Worm (Caenorhabditis elegans) whole organism, L3 larva: Measurements from ENCODE around the gene F35F10.14.

Experiments used
- R02D3.7 ChIP-seq: fragments of 150-350 bp; optimal IDR thresholded peaks from 2 replicates; lab custom pipeline; 2014; ENCODE audit warnings: missing biosample characterization, missing genetic modification characterization
- aly-2 ChIP-seq: fragments of 150-350 bp; optimal IDR thresholded peaks from 2 replicates; lab custom pipeline; 2014; ENCODE audit warnings: missing biosample characterization, missing genetic modification characterization
- ama-1 ChIP-seq: fragments of 150-350 bp; optimal IDR thresholded peaks from 2 replicates; lab custom pipeline; 2018
- ceh-28 ChIP-seq: fragments of 150-350 bp; optimal IDR thresholded peaks from 2 replicates; lab custom pipeline; 2014; ENCODE audit warnings: missing biosample characterization, missing genetic modification reagents, missing genetic modification characterization
- ceh-82 ChIP-seq: fragments of 150-350 bp; optimal IDR thresholded peaks from 2 replicates; lab custom pipeline; 2014; ENCODE audit warnings: missing biosample characterization, missing genetic modification characterization
- ceh-9 ChIP-seq: sonication (generic microtip); optimal IDR thresholded peaks from 2 replicates; lab custom pipeline; 2018; ENCODE audit warnings: missing biosample characterization, missing genetic modification characterization
- daf-12 ChIP-seq: fragments of 150-350 bp; optimal IDR thresholded peaks from 2 replicates; lab custom pipeline; 2014; ENCODE audit warnings: missing biosample characterization, missing genetic modification reagents, missing genetic modification characterization
- egl-5 ChIP-seq: fragments of 150-350 bp; optimal IDR thresholded peaks from 2 replicates; lab custom pipeline; 2017; ENCODE audit warnings: missing biosample characterization, missing genetic modification reagents, missing genetic modification characterization, inconsistent platforms
- elt-3 ChIP-seq, 3 experiments: fragments of 150-350 bp in 1 of 3; sonication (generic microtip) in 2 of 3; optimal IDR thresholded peaks; 2 replicates in 2 of 3; 4 replicates in 1 of 3; lab custom pipeline; 2014 to 2017; ENCODE audit warnings: missing biosample characterization in 3 of 3, missing genetic modification characterization in 3 of 3
- fkh-10 ChIP-seq: sonication (generic microtip); optimal IDR thresholded peaks from 2 replicates; lab custom pipeline; 2017; ENCODE audit warnings: missing biosample characterization, missing genetic modification reagents, missing genetic modification characterization
- fkh-2 ChIP-seq: fragments of 150-350 bp; optimal IDR thresholded peaks from 2 replicates; lab custom pipeline; 2014; ENCODE audit warnings: missing biosample characterization, missing genetic modification reagents, missing genetic modification characterization
- fos-1 ChIP-seq: fragments of 150-350 bp; optimal IDR thresholded peaks from 2 replicates; lab custom pipeline; 2014; ENCODE audit warnings: missing biosample characterization, missing genetic modification characterization
- hmg-11 ChIP-seq: sonication (generic microtip); optimal IDR thresholded peaks from 2 replicates; lab custom pipeline; 2016; ENCODE audit warnings: missing genetic modification characterization, missing compliant biosample characterization
- lin-39 ChIP-seq: fragments of 150-350 bp; optimal IDR thresholded peaks from 2 replicates; lab custom pipeline; 2018; ENCODE audit warnings: missing biosample characterization, missing genetic modification reagents, missing genetic modification characterization
- lsy-12 ChIP-seq: sonication (generic microtip); optimal IDR thresholded peaks from 2 replicates; lab custom pipeline; 2016; ENCODE audit warnings: mild to moderate bottlenecking, missing genetic modification characterization, missing compliant biosample characterization
- mdl-1 ChIP-seq: fragments of 150-350 bp; optimal IDR thresholded peaks from 2 replicates; lab custom pipeline; 2014; ENCODE audit warnings: missing biosample characterization, missing genetic modification characterization
- nfya-1 ChIP-seq: sonication (generic microtip); optimal IDR thresholded peaks from 2 replicates; lab custom pipeline; 2017; ENCODE audit warnings: missing genetic modification characterization, mild to moderate bottlenecking, missing compliant biosample characterization, antibody characterized with exemption, moderate library complexity; ENCODE audit not compliant: insufficient read depth
- nhr-12 ChIP-seq: fragments of 150-350 bp; optimal IDR thresholded peaks from 2 replicates; lab custom pipeline; 2014; ENCODE audit warnings: missing biosample characterization, missing genetic modification characterization
- nhr-23 ChIP-seq: fragments of 150-350 bp; optimal IDR thresholded peaks from 2 replicates; lab custom pipeline; 2014; ENCODE audit warnings: missing biosample characterization, missing genetic modification reagents, missing genetic modification characterization
- nhr-237 ChIP-seq: fragments of 150-350 bp; optimal IDR thresholded peaks from 2 replicates; lab custom pipeline; 2014; ENCODE audit warnings: missing biosample characterization, missing genetic modification characterization
- pha-4 ChIP-seq: fragments of 150-350 bp; optimal IDR thresholded peaks from 2 replicates; lab custom pipeline; 2014; ENCODE audit warnings: missing biosample characterization, missing genetic modification reagents, missing genetic modification characterization
- pqm-1 ChIP-seq: fragments of 150-350 bp; optimal IDR thresholded peaks from 2 replicates; lab custom pipeline; 2017; ENCODE audit warnings: missing biosample characterization, missing genetic modification characterization, inconsistent platforms
- skn-1 ChIP-seq: fragments of 150-350 bp; optimal IDR thresholded peaks from 2 replicates; lab custom pipeline; 2014; ENCODE audit warnings: missing biosample characterization, missing genetic modification characterization
- unc-39 ChIP-seq: sonication (generic microtip); optimal IDR thresholded peaks from 4 replicates; lab custom pipeline; 2017; ENCODE audit warnings: missing biosample characterization, missing genetic modification characterization
- unc-62 ChIP-seq: fragments of 150-350 bp; sonication (generic microtip); optimal IDR thresholded peaks from 4 replicates; lab custom pipeline; 2014; ENCODE audit warnings: missing biosample characterization, missing genetic modification reagents, missing genetic modification characterization
- ztf-11 ChIP-seq: fragments of 150-350 bp; optimal IDR thresholded peaks from 2 replicates; lab custom pipeline; 2014; ENCODE audit warnings: missing biosample characterization, missing genetic modification characterization

Gene F35F10.14

ce11 chrV:3279138-3279537, 40.8 kb downstream of the F35F10.14 start:
- no peak for TF ChIP-seq unc-39 (tag; lab: Kevin White, UChicago)
- no peak for TF ChIP-seq ceh-9
- TF ChIP-seq egl-5 (tag; lab: Kevin White, UChicago) = peak; percentile 26

DNA sequence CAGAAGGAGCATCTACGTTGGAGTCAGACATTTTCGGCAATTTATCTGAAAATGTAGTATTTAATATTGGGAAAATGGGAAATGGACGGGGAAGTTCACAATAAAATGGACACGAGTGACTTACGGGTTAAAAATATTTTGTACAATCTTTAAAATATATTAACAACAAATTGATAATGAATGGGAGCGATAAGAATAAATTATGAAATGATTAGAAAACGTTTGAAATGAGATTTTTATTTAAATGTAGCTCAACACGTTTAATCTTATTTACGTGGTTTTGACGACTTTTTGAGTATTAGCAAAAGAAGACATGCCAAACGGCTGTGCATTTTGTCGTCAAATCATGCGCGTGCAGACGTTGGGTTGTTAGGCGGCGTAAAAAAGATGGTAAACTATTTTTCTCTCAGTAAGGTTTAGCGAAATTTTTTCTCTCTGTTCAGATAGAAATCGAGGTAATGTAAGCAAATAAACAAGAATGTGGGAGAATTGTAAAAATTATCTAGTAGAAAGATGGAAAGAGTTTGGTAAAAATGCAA, 41.7 kb downstream of the F35F10.14 start, which contains the start of gene fbxa-64:
Gene fbxa-64, minus strand, starts transcription at position 51 of the 539 bp plus-strand sequence.
- TF ChIP-seq ceh-28 (tag; lab: Kevin White, UChicago) (no peak), hmg-11 (tag; lab: Kevin White, UChicago) (peak; percentile 29)

- TF ChIP-seq nhr-23 (no peak), lsy-12 (no peak), pha-4 (tag; lab: Kevin White, UChicago) (no peak), daf-12 (tag; lab: Kevin White, UChicago) (no peak), R02D3.7 (tag; lab: Kevin White, UChicago) (no peak), nhr-12 (tag; lab: Kevin White, UChicago) (no peak), fos-1 (tag; lab: Kevin White, UChicago) (no peak), egl-5 (tag; lab: Kevin White, UChicago) (peak; percentile 26), hmg-11 (tag; lab: Kevin White, UChicago) (no peak), ceh-82 (tag; lab: Kevin White, UChicago) (no peak), lin-39 (peak; percentile 32)
Measured at ce11 chrV:3276184-3276583, 43.7 kb downstream of the F35F10.14 start.

DNA sequence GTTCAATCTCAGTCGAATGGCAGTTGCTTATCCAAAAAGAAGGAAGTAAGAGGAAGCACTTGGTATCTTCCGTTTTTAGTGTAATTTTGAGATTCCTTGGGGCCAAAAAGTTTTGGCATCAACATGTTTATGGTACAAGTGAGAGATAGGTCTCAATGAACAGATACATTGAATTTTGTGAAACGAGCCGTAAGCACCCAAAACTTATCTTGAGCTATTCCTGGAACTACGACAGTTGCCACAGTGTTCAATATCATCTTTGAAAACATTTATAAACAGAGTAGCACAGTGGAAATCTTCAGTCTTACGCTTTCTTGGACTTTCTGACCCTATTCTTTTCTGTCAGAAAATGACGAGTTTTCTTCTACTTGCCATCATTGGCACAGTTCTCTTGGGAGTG, 44.9 kb downstream of the F35F10.14 start, which contains the start of gene T28A11.3:
Gene T28A11.3, plus strand, starts transcription at position 301 of the 400 bp plus-strand sequence.
- no peak for TF ChIP-seq ceh-28 (tag; lab: Kevin White, UChicago)
- no peak for TF ChIP-seq aly-2 (tag; lab: Kevin White, UChicago)
- no peak for TF ChIP-seq unc-62 (GFP tag; lab: Kevin White, UChicago)
- no peak for TF ChIP-seq lsy-12

- no peak for TF ChIP-seq fkh-10 (GFP tag; lab: Kevin White, UChicago)
- TF ChIP-seq skn-1 (tag; lab: Kevin White, UChicago) = no peak
Measured at ce11 chrV:3273577-3274100, 46.3 kb downstream of the F35F10.14 start, which contains the start of gene T28A11.4. T28A11.4 (plus strand) TSS chrV:3274050.

DNA sequence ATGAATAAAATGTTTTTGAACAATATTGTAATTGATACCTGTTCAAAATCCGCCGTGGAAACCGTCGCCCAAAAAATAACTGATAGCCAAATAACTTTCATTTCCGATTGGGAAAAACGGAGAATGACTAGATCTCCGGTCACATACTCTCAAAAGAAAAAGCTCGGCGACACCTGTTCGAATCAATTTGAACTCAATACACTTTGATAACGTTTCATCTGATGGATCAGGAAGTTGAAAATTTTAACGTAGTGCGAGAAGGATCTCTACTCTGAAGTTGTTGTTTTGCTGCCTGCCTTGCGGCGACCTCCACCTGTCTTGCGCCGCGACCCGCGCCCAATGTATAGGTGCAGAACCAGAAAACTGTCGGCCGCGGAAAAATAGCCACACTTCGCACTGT, 46.7 kb downstream of the F35F10.14 start, which contains the start of gene T28A11.20:
Gene T28A11.20, minus strand, starts transcription at position 101 of the 400 bp plus-strand sequence.
- no peak for TF ChIP-seq aly-2 (tag; lab: Kevin White, UChicago)
- no peak for TF ChIP-seq fos-1 (tag; lab: Kevin White, UChicago)
- TF ChIP-seq R02D3.7 (tag; lab: Kevin White, UChicago) = no peak
- no peak for TF ChIP-seq unc-39 (tag; lab: Kevin White, UChicago)
- TF ChIP-seq mdl-1 = no peak
- no peak for TF ChIP-seq ztf-11
- TF ChIP-seq pqm-1 = no peak
- no peak for TF ChIP-seq ceh-28 (tag; lab: Kevin White, UChicago)
- no peak for TF ChIP-seq nhr-237
- no peak for TF ChIP-seq unc-62 (GFP tag; lab: Kevin White, UChicago)
- no peak for TF ChIP-seq nfya-1 (tag; lab: Kevin White, UChicago)
- TF ChIP-seq nhr-23 = no peak
- no peak for TF ChIP-seq ama-1 (lab: Kevin White, UChicago)
- TF ChIP-seq ceh-9 = no peak
- TF ChIP-seq elt-3 (tag; optimal IDR thresholded peaks at IDR 0.05; lab: Kevin White, UChicago) = no peak
- TF ChIP-seq fkh-10 (GFP tag; lab: Kevin White, UChicago) = no peak
- no peak for TF ChIP-seq fkh-2 (tag; lab: Kevin White, UChicago)
